Worm (Caenorhabditis elegans): ENCODE measurements around the gene fbxa-210.

- TF ChIP-seq lin-39 (tag; optimal IDR thresholded peaks at IDR 0.05) (no peak), mdl-1 (tag; optimal IDR thresholded peaks at IDR 0.05) (no peak), fos-1 (tag; optimal IDR thresholded peaks at IDR 0.05) (no peak), snpc-4 (tag; optimal IDR thresholded peaks at IDR 0.05) (no peak), nfya-1 (tag; optimal IDR thresholded peaks at IDR 0.05; ENCODE audit: insufficient read depth) (no peak), nhr-28 (tag; optimal IDR thresholded peaks at IDR 0.05) (no peak), hmg-11 (tag; optimal IDR thresholded peaks at IDR 0.05) (no peak)
Observed at ce11 chrV:18164758-18165157, 39.6 kb downstream of the fbxa-210 start, which contains the start of gene C14A6.5.

Measured in whole organism, L3 larva.